Fruit fly (Drosophila melanogaster): ENCODE measurements around the gene ND-20L.

dm6 chr3R:29526565-29526964 lies 11.0 kb downstream of the ND-20L start:
- no peak for TF ChIP-seq CTCF (optimal IDR thresholded peaks at IDR 0.05)
- no peak for TF ChIP-seq CG8478 (optimal IDR thresholded peaks at IDR 0.05)
